Fruit fly (Drosophila melanogaster): ENCODE results near the gene CG6793.
A peak's percentile ranks its signal among the peaks of the same experiment; 100 is the strongest.

The CG6793 gene

dm6 chr3L:12077953-12078352 lies 35.8 kb downstream of the CG6793 start:
- no peak for TF ChIP-seq CG4496 (GFP tag; IDR thresholded peaks at IDR 0.05)

- TF ChIP-seq EcR (GFP tag; optimal IDR thresholded peaks at IDR 0.05) (peak; percentile 26), CG8159 (tag; optimal IDR thresholded peaks at IDR 0.05) (peak; percentile 14), CG14655 (GFP tag; optimal IDR thresholded peaks at IDR 0.05) (no peak)
Observed at dm6 chr3L:12078551-12079318, 36.5 kb downstream of the CG6793 start.

- TF ChIP-seq CG8301 (tag; optimal IDR thresholded peaks at IDR 0.05) (no peak), fd96Ca (GFP tag; IDR thresholded peaks at IDR 0.05) (no peak)
Observed at dm6 chr3L:12079319-12079933, 37.2 kb downstream of the CG6793 start.

- no peak for TF ChIP-seq CG9948 (tag; optimal IDR thresholded peaks at IDR 0.05)
- TF ChIP-seq Snoo (tag; optimal IDR thresholded peaks at IDR 0.05), result no peak
- no peak for TF ChIP-seq EcR (GFP tag; optimal IDR thresholded peaks at IDR 0.05)
- TF ChIP-seq D1 (tag; optimal IDR thresholded peaks at IDR 0.05), result no peak
Observed at dm6 chr3L:12080423-12080822, 38.2 kb downstream of the CG6793 start.

- TF ChIP-seq CG17806 (tag; optimal IDR thresholded peaks at IDR 0.05), result peak; percentile 58
- TF ChIP-seq CG10348 (GFP tag; IDR thresholded peaks at IDR 0.05), result no peak
- TF ChIP-seq gl (tag; optimal IDR thresholded peaks at IDR 0.05), result peak; percentile 63
- peak; percentile 40; the same call in 1 of the 2 replicates for TF ChIP-seq CG32121 (GFP tag; IDR thresholded peaks at IDR 0.05)
- peak; percentile 71 for TF ChIP-seq Pif1B (GFP tag; optimal IDR thresholded peaks at IDR 0.05)
- TF ChIP-seq CG12605 (GFP tag; IDR thresholded peaks at IDR 0.05), result peak; percentile 81
- peak; percentile 68 for TF ChIP-seq CG14655 (GFP tag; optimal IDR thresholded peaks at IDR 0.05)
- peak; percentile 52 for TF ChIP-seq CG34367 (tag; optimal IDR thresholded peaks at IDR 0.05)
- TF ChIP-seq Pif1A (GFP tag; optimal IDR thresholded peaks at IDR 0.05), result peak; percentile 30
- peak; percentile 53; the same call in 2 of the 3 replicates for TF ChIP-seq fd96Ca (GFP tag; IDR thresholded peaks at IDR 0.05)
- TF ChIP-seq CG15710 (tag; optimal IDR thresholded peaks at IDR 0.05), result peak; percentile 76
- TF ChIP-seq CG4496 (GFP tag; IDR thresholded peaks at IDR 0.05), result peak; percentile 84
- peak; percentile 12 for TF ChIP-seq CG8301 (tag; optimal IDR thresholded peaks at IDR 0.05)
- TF ChIP-seq CG13204 (GFP tag; optimal IDR thresholded peaks at IDR 0.05), result peak; percentile 32
- TF ChIP-seq D1 (tag; optimal IDR thresholded peaks at IDR 0.05), result no peak
- TF ChIP-seq EcR (GFP tag; optimal IDR thresholded peaks at IDR 0.05), result peak; percentile 79
- TF ChIP-seq rn (GFP tag; IDR thresholded peaks at IDR 0.05), result peak; percentile 55
- peak; percentile 72 for TF ChIP-seq Ets98B (GFP tag; IDR thresholded peaks at IDR 0.05)
- peak; percentile 86 for TF ChIP-seq CG8159 (tag; optimal IDR thresholded peaks at IDR 0.05)
- peak; percentile 78 for TF ChIP-seq CG9948 (tag; optimal IDR thresholded peaks at IDR 0.05)
- TF ChIP-seq Snoo (tag; optimal IDR thresholded peaks at IDR 0.05), result peak; percentile 69
Observed at dm6 chr3L:12081679-12082520, 39.7 kb downstream of the CG6793 start, which contains the start of gene Sema5c. Gene Sema5c, minus strand, starts transcription at chr3L:12081830.

- no peak for TF ChIP-seq CG10348 (GFP tag; IDR thresholded peaks at IDR 0.05)
- TF ChIP-seq CG12605 (GFP tag; IDR thresholded peaks at IDR 0.05), result 0 out of 2 replicates have a peak, but pooled peaks have one; percentile 7
- no peak for TF ChIP-seq CG34367 (tag; optimal IDR thresholded peaks at IDR 0.05)
- no peak for TF ChIP-seq CG8159 (tag; optimal IDR thresholded peaks at IDR 0.05)
- TF ChIP-seq CG14655 (GFP tag; optimal IDR thresholded peaks at IDR 0.05), result no peak
- TF ChIP-seq CG32121 (GFP tag; IDR thresholded peaks at IDR 0.05), result no peak
Observed at dm6 chr3L:12082521-12082841, 40.3 kb downstream of the CG6793 start.

dm6 chr3L:12083092-12083680 lies 41.0 kb downstream of the CG6793 start:
- TF ChIP-seq rn (GFP tag; IDR thresholded peaks at IDR 0.05) (no peak), CG13204 (GFP tag; optimal IDR thresholded peaks at IDR 0.05) (no peak), Snoo (tag; optimal IDR thresholded peaks at IDR 0.05) (no peak), CG32121 (GFP tag; IDR thresholded peaks at IDR 0.05) (no peak), gl (tag; optimal IDR thresholded peaks at IDR 0.05) (no peak), fd96Ca (GFP tag; IDR thresholded peaks at IDR 0.05) (no peak), CG12605 (GFP tag; IDR thresholded peaks at IDR 0.05) (no peak), CG8301 (tag; optimal IDR thresholded peaks at IDR 0.05) (no peak), D1 (tag; optimal IDR thresholded peaks at IDR 0.05) (no peak), CG9948 (tag; optimal IDR thresholded peaks at IDR 0.05) (no peak), Ets98B (GFP tag; IDR thresholded peaks at IDR 0.05) (no peak), CG15710 (tag; optimal IDR thresholded peaks at IDR 0.05) (no peak)

All from whole organism, pupa.